Fruit fly (Drosophila melanogaster): Measurements from ENCODE around the gene CG14820.

DNA sequence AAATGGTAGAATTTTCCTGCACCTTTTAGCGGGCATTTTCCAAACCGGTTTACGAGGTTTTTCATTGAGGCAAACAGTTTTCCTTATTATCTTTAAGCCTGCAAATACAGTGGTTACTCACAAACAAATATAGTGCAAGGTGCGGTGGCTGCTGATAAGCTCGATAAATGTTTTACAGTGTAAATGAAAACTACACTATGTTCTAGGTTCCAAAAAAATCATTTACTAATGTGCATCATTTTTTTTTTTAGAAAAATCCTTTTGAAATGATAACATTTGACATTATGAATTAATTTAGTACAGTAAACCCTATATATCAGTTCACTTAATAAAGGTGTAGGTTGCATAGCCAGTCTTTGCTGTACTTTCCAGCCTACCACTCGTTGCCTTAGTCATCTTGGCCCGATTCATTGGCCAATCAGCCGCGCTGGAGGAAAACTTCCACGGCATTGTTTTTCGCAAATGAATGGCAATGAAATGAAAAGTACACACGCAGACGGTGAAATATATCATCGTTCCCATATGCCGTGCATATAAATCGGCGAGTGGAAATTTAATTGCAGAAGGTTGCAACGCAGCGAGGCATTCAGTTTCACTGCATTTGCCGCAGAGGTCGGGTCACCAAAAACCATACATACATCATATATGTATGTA, 45.4 kb downstream of the CG14820 start:
- TF ChIP-seq psq (optimal IDR thresholded peaks at IDR 0.05) (no peak), CG8478 (optimal IDR thresholded peaks at IDR 0.05) (no peak), Dll (optimal IDR thresholded peaks at IDR 0.05) (no peak), usp (GFP tag; optimal IDR thresholded peaks at IDR 0.05) (no peak), pan (optimal IDR thresholded peaks at IDR 0.05) (no peak)

Measured in whole organism.